Worm (Caenorhabditis elegans) whole organism, early embryonic: ENCODE results near the gene alh-10.

Experiments used
- F13C5.2 ChIP-seq: sonication (generic microtip); optimal IDR thresholded peaks from 2 replicates; lab custom pipeline; 2017; ENCODE audit warnings: mild to moderate bottlenecking, missing genetic modification characterization, inconsistent platforms, missing compliant biosample characterization
- ama-1 ChIP-seq: fragments of 150-350 bp; optimal IDR thresholded peaks from 2 replicates; lab custom pipeline; 2014
- ceh-13 ChIP-seq: fragments of 200-800 bp; sonication (Bioruptor generic); optimal IDR thresholded peaks from 2 replicates; lab custom pipeline; 2018; ENCODE audit warnings: mild to moderate bottlenecking, missing genetic modification characterization, missing compliant biosample characterization
- hmbx-1 ChIP-seq: sonication (generic microtip); optimal IDR thresholded peaks from 2 replicates; lab custom pipeline; 2016; ENCODE audit warnings: mild to moderate bottlenecking, missing genetic modification characterization, missing compliant biosample characterization
- hmg-4 ChIP-seq: fragments of 200-800 bp; sonication (Bioruptor generic); optimal IDR thresholded peaks from 2 replicates; lab custom pipeline; 2018; ENCODE audit warnings: mild to moderate bottlenecking, missing genetic modification characterization, missing compliant biosample characterization
- sea-1 ChIP-seq: fragments of 200-800 bp; sonication (Bioruptor generic); conservative IDR thresholded peaks from 2 replicates; pipeline ENCODE4 v1.3.6; 2022; ENCODE audit warnings: missing genetic modification characterization, missing compliant biosample characterization
- tbx-37 ChIP-seq: fragments of 200-800 bp; sonication (Bioruptor generic); conservative IDR thresholded peaks from 2 replicates; pipeline ENCODE4 v1.3.6; 2022; ENCODE audit warnings: missing genetic modification reagents, missing genetic modification characterization, missing compliant biosample characterization

- TF ChIP-seq ama-1 (no peak), F13C5.2 (tag; lab: Kevin White, UChicago) (no peak), hmg-4 (GFP tag; lab: Kevin White, UChicago) (no peak), tbx-37 (no peak), sea-1 (no peak), hmbx-1 (tag; lab: Kevin White, UChicago) (no peak), ceh-13 (no peak)
Measured at ce11 chrX:7096349-7096748, 47.1 kb downstream of the alh-10 start, which contains the start of gene C36B7.5.
